Worm (Caenorhabditis elegans) whole organism, early embryonic: ENCODE measurements around the gene F19B6.3.

Source experiments
- B0310.2 ChIP-seq: sonication (generic microtip); optimal IDR thresholded peaks from 2 replicates; lab custom pipeline; 2016; ENCODE audit warnings: mild to moderate bottlenecking, missing genetic modification characterization, missing compliant biosample characterization
- F13C5.2 ChIP-seq: sonication (generic microtip); optimal IDR thresholded peaks from 2 replicates; lab custom pipeline; 2017; ENCODE audit warnings: mild to moderate bottlenecking, missing genetic modification characterization, inconsistent platforms, missing compliant biosample characterization
- ama-1 ChIP-seq: fragments of 150-350 bp; optimal IDR thresholded peaks from 2 replicates; lab custom pipeline; 2014
- ceh-13 ChIP-seq: fragments of 200-800 bp; sonication (Bioruptor generic); optimal IDR thresholded peaks from 2 replicates; lab custom pipeline; 2018; ENCODE audit warnings: mild to moderate bottlenecking, missing genetic modification characterization, missing compliant biosample characterization
- flt-1 ChIP-seq: fragments of 200-800 bp; sonication (Bioruptor generic); IDR thresholded peaks from 2 replicates; pipeline ENCODE4 v1.3.6; 2022; ENCODE audit warnings: missing genetic modification characterization, missing compliant biosample characterization
- hmg-4 ChIP-seq: fragments of 200-800 bp; sonication (Bioruptor generic); optimal IDR thresholded peaks from 2 replicates; lab custom pipeline; 2018; ENCODE audit warnings: mild to moderate bottlenecking, missing genetic modification characterization, missing compliant biosample characterization
- scrt-1 ChIP-seq: fragments of 200-800 bp; sonication (Bioruptor generic); IDR thresholded peaks from 2 replicates; pipeline ENCODE4 v1.3.6; 2022; ENCODE audit warnings: missing genetic modification characterization, missing compliant biosample characterization
- tbx-11 ChIP-seq: fragments of 200-800 bp; sonication (Bioruptor generic); IDR thresholded peaks from 2 replicates; pipeline ENCODE4 v1.3.6; 2022; ENCODE audit warnings: missing genetic modification characterization, missing compliant biosample characterization
- tra-4 ChIP-seq: sonication (generic microtip); optimal IDR thresholded peaks from 2 replicates; lab custom pipeline; 2017; ENCODE audit warnings: missing genetic modification characterization, missing compliant biosample characterization

ce11 chrIV:12335248-12335647, 8.2 kb downstream of the F19B6.3 start:
- TF ChIP-seq tbx-11 (GFP tag; lab: Robert Waterston, UW) (no peak), tra-4 (tag; lab: Kevin White, UChicago) (no peak), scrt-1 (GFP tag; lab: Robert Waterston, UW) (no peak), ceh-13 (GFP tag; lab: Kevin White, UChicago) (no peak), flt-1 (GFP tag; lab: Robert Waterston, UW) (no peak), ama-1 (lab: Kevin White, UChicago) (no peak), hmg-4 (GFP tag; lab: Kevin White, UChicago) (no peak), F13C5.2 (no peak), B0310.2 (tag; lab: Kevin White, UChicago) (no peak)
